Worm (Caenorhabditis elegans) whole organism, early embryonic: Measurements from ENCODE around the gene fig-1.

Experiments
- B0310.2 ChIP-seq: sonication (generic microtip); optimal IDR thresholded peaks from 2 replicates; lab custom pipeline; 2016; ENCODE audit warnings: mild to moderate bottlenecking, missing genetic modification characterization, missing compliant biosample characterization
- F13C5.2 ChIP-seq: sonication (generic microtip); optimal IDR thresholded peaks from 2 replicates; lab custom pipeline; 2017; ENCODE audit warnings: mild to moderate bottlenecking, missing genetic modification characterization, inconsistent platforms, missing compliant biosample characterization
- aly-1 ChIP-seq: sonication (generic microtip); optimal IDR thresholded peaks from 2 replicates; lab custom pipeline; 2016; ENCODE audit warnings: missing genetic modification characterization, missing compliant biosample characterization
- ama-1 ChIP-seq: fragments of 150-350 bp; optimal IDR thresholded peaks from 2 replicates; lab custom pipeline; 2014
- ceh-13 ChIP-seq: fragments of 200-800 bp; sonication (Bioruptor generic); optimal IDR thresholded peaks from 2 replicates; lab custom pipeline; 2018; ENCODE audit warnings: mild to moderate bottlenecking, missing genetic modification characterization, missing compliant biosample characterization
- ceh-36 ChIP-seq: sonication (generic microtip); optimal IDR thresholded peaks from 2 replicates; lab custom pipeline; 2016; ENCODE audit warnings: missing genetic modification characterization, inconsistent platforms, missing compliant biosample characterization
- ets-7 ChIP-seq: sonication (generic microtip); optimal IDR thresholded peaks from 2 replicates; lab custom pipeline; 2016; ENCODE audit warnings: missing genotype, missing genetic modification characterization, missing compliant biosample characterization
- flt-1 ChIP-seq: fragments of 200-800 bp; sonication (Bioruptor generic); IDR thresholded peaks from 2 replicates; pipeline ENCODE4 v1.3.6; 2022; ENCODE audit warnings: missing genetic modification characterization, missing compliant biosample characterization
- hmbx-1 ChIP-seq: sonication (generic microtip); optimal IDR thresholded peaks from 2 replicates; lab custom pipeline; 2016; ENCODE audit warnings: mild to moderate bottlenecking, missing genetic modification characterization, missing compliant biosample characterization
- hmg-4 ChIP-seq: fragments of 200-800 bp; sonication (Bioruptor generic); optimal IDR thresholded peaks from 2 replicates; lab custom pipeline; 2018; ENCODE audit warnings: mild to moderate bottlenecking, missing genetic modification characterization, missing compliant biosample characterization
- hnd-1 ChIP-seq: sonication (generic microtip); optimal IDR thresholded peaks from 2 replicates; lab custom pipeline; 2016; ENCODE audit warnings: missing genetic modification characterization, missing compliant biosample characterization
- pes-1 ChIP-seq: fragments of 200-800 bp; sonication (Bioruptor generic); IDR thresholded peaks from 2 replicates; pipeline ENCODE4 v1.3.6; 2022; ENCODE audit warnings: missing genetic modification reagents, missing genetic modification characterization, missing compliant biosample characterization
- scrt-1 ChIP-seq: fragments of 200-800 bp; sonication (Bioruptor generic); IDR thresholded peaks from 2 replicates; pipeline ENCODE4 v1.3.6; 2022; ENCODE audit warnings: missing genetic modification characterization, missing compliant biosample characterization
- sea-1 ChIP-seq: fragments of 200-800 bp; sonication (Bioruptor generic); conservative IDR thresholded peaks from 2 replicates; pipeline ENCODE4 v1.3.6; 2022; ENCODE audit warnings: missing genetic modification characterization, missing compliant biosample characterization
- tbx-11 ChIP-seq: fragments of 200-800 bp; sonication (Bioruptor generic); IDR thresholded peaks from 2 replicates; pipeline ENCODE4 v1.3.6; 2022; ENCODE audit warnings: missing genetic modification characterization, missing compliant biosample characterization
- tbx-37 ChIP-seq: fragments of 200-800 bp; sonication (Bioruptor generic); conservative IDR thresholded peaks from 2 replicates; pipeline ENCODE4 v1.3.6; 2022; ENCODE audit warnings: missing genetic modification reagents, missing genetic modification characterization, missing compliant biosample characterization
- tra-4 ChIP-seq: sonication (generic microtip); optimal IDR thresholded peaks from 2 replicates; lab custom pipeline; 2017; ENCODE audit warnings: missing genetic modification characterization, missing compliant biosample characterization

The fig-1 gene

ce11 chrV:10944903-10945302 is 36.1 kb downstream of the fig-1 start:
- TF ChIP-seq pes-1 (GFP tag; lab: Robert Waterston, UW): no peak
- no peak for TF ChIP-seq flt-1
- TF ChIP-seq hmbx-1 (tag; lab: Kevin White, UChicago): no peak
- no peak for TF ChIP-seq B0310.2 (tag; lab: Kevin White, UChicago)
- no peak for TF ChIP-seq scrt-1
- TF ChIP-seq tbx-11 (GFP tag; lab: Robert Waterston, UW): no peak
- TF ChIP-seq ets-7 (tag; lab: Kevin White, UChicago): no peak
- TF ChIP-seq tbx-37 (GFP tag; lab: Robert Waterston, UW): no peak
- no peak for TF ChIP-seq ceh-36 (tag; lab: Kevin White, UChicago)
- TF ChIP-seq hmg-4: no peak
- no peak for TF ChIP-seq F13C5.2 (tag; lab: Kevin White, UChicago)
- no peak for TF ChIP-seq sea-1
- TF ChIP-seq ama-1 (lab: Kevin White, UChicago): no peak
- TF ChIP-seq aly-1: no peak
- no peak for TF ChIP-seq ceh-13 (GFP tag; lab: Kevin White, UChicago)
- TF ChIP-seq hnd-1 (tag; lab: Kevin White, UChicago): no peak
- TF ChIP-seq tra-4: no peak

- TF ChIP-seq hmbx-1 (tag; lab: Kevin White, UChicago) (no peak), B0310.2 (tag; lab: Kevin White, UChicago) (no peak), aly-1 (no peak), scrt-1 (no peak), flt-1 (no peak), hnd-1 (tag; lab: Kevin White, UChicago) (no peak), tbx-37 (GFP tag; lab: Robert Waterston, UW) (no peak), hmg-4 (no peak)
Observed at ce11 chrV:10942161-10942560, 38.9 kb downstream of the fig-1 start, which contains the start of gene zip-9. Gene zip-9, plus strand, starts transcription at chrV:10942461.

DNA sequence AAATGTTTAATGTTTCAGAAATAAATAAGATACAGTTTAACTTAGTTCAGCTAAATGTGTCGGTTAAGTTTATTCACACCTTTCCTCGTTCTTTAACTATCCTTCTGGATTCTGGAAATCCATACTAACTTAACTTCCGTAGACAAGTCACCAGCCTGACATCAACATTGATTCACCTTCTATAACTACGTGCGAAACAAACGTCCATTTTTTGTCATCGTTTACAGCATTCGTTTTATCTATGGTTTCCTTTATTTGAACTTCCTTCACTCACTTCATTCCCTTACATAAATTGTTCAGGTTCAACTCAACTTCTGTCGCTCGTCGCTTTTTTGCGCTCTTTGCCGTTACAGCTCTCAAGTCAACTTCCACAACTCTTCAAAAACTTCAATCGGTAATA is 39.9 kb downstream of the fig-1 start, which contains the start of gene F17C11.26:
Gene F17C11.26 (plus strand): TSS at position 301 of the 400 bp plus-strand sequence.
- TF ChIP-seq pes-1 (GFP tag; lab: Robert Waterston, UW): no peak
- no peak for TF ChIP-seq hmg-4
- TF ChIP-seq hmbx-1 (tag; lab: Kevin White, UChicago): no peak
- no peak for TF ChIP-seq flt-1
- no peak for TF ChIP-seq ets-7 (tag; lab: Kevin White, UChicago)
- no peak for TF ChIP-seq tra-4
- no peak for TF ChIP-seq ceh-36 (tag; lab: Kevin White, UChicago)
- TF ChIP-seq ama-1 (lab: Kevin White, UChicago): no peak
- TF ChIP-seq ceh-13 (GFP tag; lab: Kevin White, UChicago): no peak
- TF ChIP-seq tbx-11 (GFP tag; lab: Robert Waterston, UW): no peak
- no peak for TF ChIP-seq sea-1
- no peak for TF ChIP-seq hnd-1 (tag; lab: Kevin White, UChicago)

ce11 chrV:10940571-10940991 is 40.4 kb downstream of the fig-1 start:
- TF ChIP-seq aly-1 (no peak), ceh-36 (tag; lab: Kevin White, UChicago) (no peak), tbx-11 (GFP tag; lab: Robert Waterston, UW) (no peak), B0310.2 (tag; lab: Kevin White, UChicago) (no peak), tbx-37 (GFP tag; lab: Robert Waterston, UW) (no peak), tra-4 (no peak), pes-1 (GFP tag; lab: Robert Waterston, UW) (no peak), sea-1 (no peak)

ce11 chrV:10939990-10940570 is 40.9 kb downstream of the fig-1 start:
- TF ChIP-seq B0310.2 (tag; lab: Kevin White, UChicago): no peak

DNA sequence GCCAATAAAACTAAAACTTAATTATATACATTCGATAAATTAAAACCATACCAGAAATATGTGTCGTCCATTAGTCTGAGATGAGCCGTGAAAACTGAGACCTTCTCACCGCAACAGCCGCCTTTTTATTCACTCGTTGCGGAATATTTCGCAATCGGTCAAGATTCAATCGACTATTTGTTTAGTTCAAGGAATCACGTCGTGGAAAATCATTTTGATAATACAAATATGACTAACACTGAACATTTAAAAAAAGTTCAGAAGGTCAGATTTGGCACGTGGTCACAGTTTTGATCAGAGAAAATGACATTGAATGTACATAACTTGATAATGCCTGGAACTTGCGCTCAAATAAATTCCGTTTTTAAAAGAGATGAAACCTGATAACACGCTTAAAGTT is 42.3 kb downstream of the fig-1 start, which contains the start of gene F17C11.11:
Gene F17C11.11 (minus strand): TSS at position 79 of the 400 bp plus-strand sequence.
- TF ChIP-seq hmbx-1 (tag; lab: Kevin White, UChicago) (no peak), hnd-1 (tag; lab: Kevin White, UChicago) (no peak), ets-7 (tag; lab: Kevin White, UChicago) (no peak), tbx-11 (GFP tag; lab: Robert Waterston, UW) (no peak)

ce11 chrV:10937294-10937693 is 43.7 kb downstream of the fig-1 start:
- no peak for TF ChIP-seq tra-4
- no peak for TF ChIP-seq scrt-1
- no peak for TF ChIP-seq pes-1 (GFP tag; lab: Robert Waterston, UW)
- no peak for TF ChIP-seq ceh-13 (GFP tag; lab: Kevin White, UChicago)
- no peak for TF ChIP-seq F13C5.2 (tag; lab: Kevin White, UChicago)
- no peak for TF ChIP-seq ceh-36 (tag; lab: Kevin White, UChicago)
- TF ChIP-seq aly-1: no peak
- TF ChIP-seq sea-1: no peak
- TF ChIP-seq ets-7 (tag; lab: Kevin White, UChicago): no peak
- TF ChIP-seq flt-1: no peak
- no peak for TF ChIP-seq hmbx-1 (tag; lab: Kevin White, UChicago)
- TF ChIP-seq B0310.2 (tag; lab: Kevin White, UChicago): no peak
- no peak for TF ChIP-seq hnd-1 (tag; lab: Kevin White, UChicago)
- no peak for TF ChIP-seq hmg-4
- no peak for TF ChIP-seq tbx-37 (GFP tag; lab: Robert Waterston, UW)
- no peak for TF ChIP-seq ama-1 (lab: Kevin White, UChicago)
- TF ChIP-seq tbx-11 (GFP tag; lab: Robert Waterston, UW): no peak

DNA sequence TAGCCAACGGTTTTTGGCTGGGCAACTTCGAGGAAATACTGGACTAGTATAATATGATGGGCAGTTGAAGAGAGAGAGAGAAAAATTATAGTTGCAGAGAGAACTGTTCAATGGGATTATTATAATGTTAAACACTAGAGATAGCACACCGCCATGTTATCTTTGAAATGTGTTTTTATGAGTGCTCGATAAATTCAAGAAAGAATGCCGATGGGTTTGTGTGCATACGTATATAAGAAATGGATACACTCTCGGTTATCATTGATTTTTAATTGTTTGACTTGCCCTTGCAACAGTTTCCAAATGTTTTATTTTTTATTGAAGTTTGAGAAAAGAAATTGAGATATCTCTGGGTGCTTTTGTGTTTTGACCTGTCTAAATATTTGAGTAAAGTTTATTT is 44.3 kb downstream of the fig-1 start, which contains the start of gene F17C11.12:
Gene F17C11.12 (minus strand): TSS at position 240 of the 400 bp plus-strand sequence.
- TF ChIP-seq F13C5.2 (tag; lab: Kevin White, UChicago) (no peak), hmbx-1 (tag; lab: Kevin White, UChicago) (no peak), ama-1 (lab: Kevin White, UChicago) (no peak), tra-4 (no peak), sea-1 (no peak), tbx-37 (GFP tag; lab: Robert Waterston, UW) (no peak), aly-1 (no peak), pes-1 (GFP tag; lab: Robert Waterston, UW) (no peak), hmg-4 (no peak), B0310.2 (tag; lab: Kevin White, UChicago) (no peak), ets-7 (tag; lab: Kevin White, UChicago) (no peak), flt-1 (no peak), ceh-13 (GFP tag; lab: Kevin White, UChicago) (no peak)
